Fruit fly (Drosophila melanogaster) whole organism, embryonic: ENCODE measurements around the gene Mlc2.

Experiments
- Antp ChIP-seq: fragments of 200-800 bp; sonication (Bioruptor generic); optimal IDR thresholded peaks from 3 replicates; lab custom pipeline; 2016; ENCODE audit warnings: missing biosample characterization, missing genetic modification characterization
- Asciz ChIP-seq: fragments of 200-800 bp; sonication (Bioruptor generic); optimal IDR thresholded peaks from 2 replicates; lab custom pipeline; 2017; ENCODE audit warnings: missing biosample characterization, mild to moderate bottlenecking, missing genetic modification characterization, missing genetic modification reagents
- Atf-2 ChIP-seq: fragments of 200-800 bp; sonication (Bioruptor generic); optimal IDR thresholded peaks from 2 replicates; lab custom pipeline; 2016; ENCODE audit warnings: missing biosample characterization, missing genetic modification characterization
- B-H1 ChIP-seq: fragments of 200-800 bp; sonication (Bioruptor generic); IDR thresholded peaks from 3 replicates; pipeline ENCODE4 v1.3.6; 2022; ENCODE audit warnings: missing biosample characterization, missing genetic modification characterization
- BtbVII ChIP-seq: fragments of 200-800 bp; sonication (Bioruptor generic); optimal IDR thresholded peaks from 3 replicates; lab custom pipeline; 2017; ENCODE audit warnings: missing biosample characterization, mild to moderate bottlenecking, missing genetic modification characterization
- Bteb2 ChIP-seq: fragments of 200-800 bp; sonication (Bioruptor generic); optimal IDR thresholded peaks from 2 replicates; lab custom pipeline; 2016; ENCODE audit warnings: missing biosample characterization, missing genetic modification characterization
- CG10366 ChIP-seq: fragments of 200-800 bp; sonication (Bioruptor generic); IDR thresholded peaks from 2 replicates; pipeline ENCODE4 v1.3.6; 2022; ENCODE audit warnings: missing biosample characterization, missing genetic modification characterization
- CG10654 ChIP-seq: fragments of 200-800 bp; sonication (Bioruptor generic); optimal IDR thresholded peaks from 2 replicates; lab custom pipeline; 2016; ENCODE audit warnings: missing biosample characterization, missing genetic modification characterization
- CG12942 ChIP-seq: fragments of 200-800 bp; sonication (Bioruptor generic); optimal IDR thresholded peaks from 3 replicates; lab custom pipeline; 2016; ENCODE audit warnings: missing biosample characterization, missing genetic modification characterization
- CG13424 ChIP-seq: fragments of 200-800 bp; sonication (Bioruptor generic); optimal IDR thresholded peaks from 2 replicates; lab custom pipeline; 2019; ENCODE audit warnings: missing biosample characterization, mild to moderate bottlenecking, missing genetic modification characterization, moderate library complexity
- CG18262 ChIP-seq: fragments of 200-800 bp; optimal IDR thresholded peaks from 3 replicates; lab custom pipeline; 2019; ENCODE audit warnings: missing biosample characterization, mild to moderate bottlenecking, missing genetic modification characterization, moderate library complexity
- CG33213 ChIP-seq: fragments of 200-800 bp; sonication (Bioruptor generic); optimal IDR thresholded peaks from 3 replicates; lab custom pipeline; 2016; ENCODE audit warnings: missing biosample characterization, missing genetic modification characterization
- CG4404 ChIP-seq: fragments of 200-800 bp; sonication (Bioruptor generic); IDR thresholded peaks from 2 replicates; pipeline ENCODE4 v1.3.6; 2022; ENCODE audit warnings: missing biosample characterization, missing genetic modification characterization
- CG5245 ChIP-seq: fragments of 200-800 bp; sonication (Bioruptor generic); optimal IDR thresholded peaks from 3 replicates; lab custom pipeline; 2016; ENCODE audit warnings: missing biosample characterization, missing genetic modification characterization
- CG6175 ChIP-seq: fragments of 200-800 bp; sonication (Bioruptor generic); IDR thresholded peaks from 3 replicates; pipeline ENCODE4 v1.3.6; 2022; ENCODE audit warnings: missing biosample characterization, missing genetic modification characterization
- CG7357 ChIP-seq: fragments of 200-800 bp; sonication (Bioruptor generic); IDR thresholded peaks from 3 replicates; pipeline ENCODE4 v1.3.6; 2022; ENCODE audit warnings: missing biosample characterization, missing genetic modification characterization
- CG8944 ChIP-seq: fragments of 200-800 bp; sonication (Bioruptor generic); optimal IDR thresholded peaks from 3 replicates; lab custom pipeline; 2016; ENCODE audit warnings: missing biosample characterization, missing genetic modification characterization
- CG9437 ChIP-seq: fragments of 200-800 bp; sonication (Bioruptor generic); optimal IDR thresholded peaks from 2 replicates; lab custom pipeline; 2018; ENCODE audit warnings: missing biosample characterization, mild to moderate bottlenecking, missing genetic modification characterization
- Deaf1 ChIP-seq: fragments of 200-800 bp; optimal IDR thresholded peaks from 3 replicates; lab custom pipeline; 2019; ENCODE audit warnings: missing biosample characterization, mild to moderate bottlenecking, missing genetic modification characterization, moderate library complexity
- Dll ChIP-seq: fragments of 200-800 bp; sonication (Bioruptor generic); IDR thresholded peaks from 4 replicates; pipeline ENCODE4 v1.3.6; 2022; ENCODE audit warnings: missing biosample characterization, missing genetic modification characterization; ENCODE audit not compliant: partially characterized antibody
- Doc3 ChIP-seq: fragments of 200-800 bp; sonication (Bioruptor generic); IDR thresholded peaks from 3 replicates; pipeline ENCODE4 v1.3.6; 2022; ENCODE audit warnings: missing biosample characterization, missing genetic modification characterization; ENCODE audit not compliant: partially characterized antibody
- Dp ChIP-seq: fragments of 200-800 bp; sonication (Bioruptor generic); optimal IDR thresholded peaks from 2 replicates; lab custom pipeline; 2018; ENCODE audit warnings: missing biosample characterization, mild to moderate bottlenecking, missing genetic modification characterization, moderate library complexity
- Drgx ChIP-seq: fragments of 200-800 bp; sonication (Bioruptor generic); IDR thresholded peaks from 2 replicates; pipeline ENCODE4 v1.3.6; 2022; ENCODE audit warnings: missing biosample characterization, missing genetic modification characterization
- E2f2 ChIP-seq: fragments of 200-800 bp; sonication (Bioruptor generic); IDR thresholded peaks from 2 replicates; pipeline ENCODE4 v1.3.6; 2022; ENCODE audit warnings: missing biosample characterization, missing genetic modification characterization
- Fer1 ChIP-seq: fragments of 200-800 bp; sonication (Bioruptor generic); optimal IDR thresholded peaks from 2 replicates; lab custom pipeline; 2017; ENCODE audit warnings: missing biosample characterization, mild to moderate bottlenecking, missing genetic modification characterization
- Lhr ChIP-seq: fragments of 200-800 bp; sonication (Bioruptor generic); optimal IDR thresholded peaks from 3 replicates; lab custom pipeline; 2017; ENCODE audit warnings: mild to moderate bottlenecking, missing biosample characterization, missing genetic modification reagents, missing genetic modification characterization
- Lpt ChIP-seq: fragments of >200 bp; optimal IDR thresholded peaks from 2 replicates; lab custom pipeline; 2018; ENCODE audit warnings: missing biosample characterization, missing genetic modification characterization
- Max ChIP-seq: fragments of 200-800 bp; sonication (Bioruptor generic); optimal IDR thresholded peaks from 2 replicates; lab custom pipeline; 2016; ENCODE audit warnings: missing biosample characterization, mild to moderate bottlenecking, missing genetic modification characterization
- Oli ChIP-seq: fragments of 200-800 bp; sonication (Bioruptor generic); optimal IDR thresholded peaks from 2 replicates; lab custom pipeline; 2018; ENCODE audit warnings: missing biosample characterization, mild to moderate bottlenecking, missing genetic modification characterization, moderate library complexity
- Opbp ChIP-seq: fragments of 200-800 bp; sonication (Bioruptor generic); IDR thresholded peaks from 3 replicates; pipeline ENCODE4 v1.3.6; 2022; ENCODE audit warnings: missing biosample characterization, missing genetic modification characterization; ENCODE audit not compliant: partially characterized antibody
- Poxn ChIP-seq: fragments of 200-800 bp; sonication (Bioruptor generic); IDR thresholded peaks from 2 replicates; pipeline ENCODE4 v1.3.6; 2022; ENCODE audit warnings: missing biosample characterization, missing genetic modification characterization
- TFAM ChIP-seq: fragments of 200-800 bp; sonication (Bioruptor generic); optimal IDR thresholded peaks from 2 replicates; lab custom pipeline; 2017; ENCODE audit warnings: missing biosample characterization, missing genetic modification characterization, inconsistent platforms
- cad ChIP-seq: fragments of >200 bp; optimal IDR thresholded peaks from 2 replicates; lab custom pipeline; 2017; ENCODE audit warnings: missing biosample characterization, missing genetic modification characterization
- chn ChIP-seq: fragments of 200-800 bp; sonication (Bioruptor generic); optimal IDR thresholded peaks from 2 replicates; lab custom pipeline; 2016; ENCODE audit warnings: missing biosample characterization, missing genetic modification characterization
- gem ChIP-seq: fragments of 200-800 bp; sonication (Bioruptor generic); optimal IDR thresholded peaks from 2 replicates; lab custom pipeline; 2019; ENCODE audit warnings: missing biosample characterization, mild to moderate bottlenecking, missing genetic modification characterization, moderate library complexity
- grn ChIP-seq: fragments of 200-800 bp; sonication (Bioruptor generic); optimal IDR thresholded peaks from 3 replicates; lab custom pipeline; 2017; ENCODE audit warnings: missing biosample characterization, missing genetic modification characterization
- hbn ChIP-seq: fragments of 200-800 bp; sonication (Bioruptor generic); IDR thresholded peaks from 2 replicates; pipeline ENCODE4 v1.3.6; 2022; ENCODE audit warnings: missing biosample characterization, missing genetic modification characterization; ENCODE audit not compliant: partially characterized antibody
- jumu ChIP-seq: fragments of 200-800 bp; sonication (Bioruptor generic); optimal IDR thresholded peaks from 3 replicates; lab custom pipeline; 2016; ENCODE audit warnings: missing biosample characterization, missing genetic modification characterization
- lmd ChIP-seq: fragments of 200-800 bp; sonication (Bioruptor generic); IDR thresholded peaks from 2 replicates; pipeline ENCODE4 v1.3.6; 2022; ENCODE audit warnings: missing biosample characterization, missing genetic modification characterization
- lola ChIP-seq, 3 experiments: fragments of >200 bp in 2 of 3; fragments of 200-800 bp in 1 of 3; sonication (Bioruptor generic) in 1 of 3; optimal IDR thresholded peaks; 2 replicates each; lab custom pipeline; 2017 to 2019; ENCODE audit warnings: missing biosample characterization in 3 of 3, missing genetic modification characterization in 3 of 3, mild to moderate bottlenecking in 1 of 3, moderate library complexity in 1 of 3
- nmo ChIP-seq: fragments of 200-800 bp; sonication (Bioruptor generic); optimal IDR thresholded peaks from 2 replicates; lab custom pipeline; 2018; ENCODE audit warnings: missing biosample characterization, mild to moderate bottlenecking, missing genetic modification characterization, moderate library complexity
- odd ChIP-seq: fragments of 200-800 bp; sonication (Bioruptor generic); optimal IDR thresholded peaks from 2 replicates; lab custom pipeline; 2017; ENCODE audit warnings: missing biosample characterization, mild to moderate bottlenecking, missing genetic modification characterization
- pho ChIP-seq: fragments of 200-800 bp; sonication (Bioruptor generic); optimal IDR thresholded peaks from 2 replicates; lab custom pipeline; 2016; ENCODE audit warnings: missing biosample characterization, missing genetic modification characterization
- rib ChIP-seq: fragments of 200-800 bp; sonication (Bioruptor generic); IDR thresholded peaks from 2 replicates; pipeline ENCODE4 v1.3.6; 2022; ENCODE audit warnings: missing biosample characterization, missing genetic modification characterization
- sc ChIP-seq, 3 experiments: fragments of >200 bp in 2 of 3; fragments of 200-800 bp in 1 of 3; sonication (Bioruptor generic) in 1 of 3; optimal IDR thresholded peaks; 2 replicates in 2 of 3; 3 replicates in 1 of 3; lab custom pipeline; 2017; ENCODE audit warnings: mild to moderate bottlenecking in 1 of 3, missing biosample characterization in 1 of 3, missing genetic modification characterization in 1 of 3, missing genetic modification reagents in 1 of 3
- sim ChIP-seq: fragments of 200-800 bp; sonication (Bioruptor generic); IDR thresholded peaks from 2 replicates; pipeline ENCODE4 v1.3.6; 2022; ENCODE audit warnings: missing biosample characterization, missing genetic modification characterization
- sima ChIP-seq: fragments of 200-800 bp; sonication (Bioruptor generic); optimal IDR thresholded peaks from 2 replicates; lab custom pipeline; 2016; ENCODE audit warnings: missing biosample characterization, missing genetic modification characterization
- tna ChIP-seq: fragments of 200-800 bp; sonication (Bioruptor generic); IDR thresholded peaks from 2 replicates; pipeline ENCODE4 v1.3.6; 2022; ENCODE audit warnings: missing biosample characterization, missing genetic modification characterization; ENCODE audit not compliant: partially characterized antibody
- toy ChIP-seq: fragments of 200-800 bp; sonication (Bioruptor generic); IDR thresholded peaks from 2 replicates; pipeline ENCODE4 v1.3.6; 2022; ENCODE audit warnings: missing biosample characterization, missing genetic modification characterization
- tx ChIP-seq: fragments of 200-800 bp; sonication (Bioruptor generic); optimal IDR thresholded peaks from 2 replicates; lab custom pipeline; 2016; ENCODE audit warnings: missing biosample characterization, missing genetic modification characterization
- wdn ChIP-seq: fragments of 200-800 bp; sonication (Bioruptor generic); IDR thresholded peaks from 2 replicates; pipeline ENCODE4 v1.3.6; 2022; ENCODE audit warnings: missing biosample characterization, missing genetic modification characterization

Mlc2 gene

DNA sequence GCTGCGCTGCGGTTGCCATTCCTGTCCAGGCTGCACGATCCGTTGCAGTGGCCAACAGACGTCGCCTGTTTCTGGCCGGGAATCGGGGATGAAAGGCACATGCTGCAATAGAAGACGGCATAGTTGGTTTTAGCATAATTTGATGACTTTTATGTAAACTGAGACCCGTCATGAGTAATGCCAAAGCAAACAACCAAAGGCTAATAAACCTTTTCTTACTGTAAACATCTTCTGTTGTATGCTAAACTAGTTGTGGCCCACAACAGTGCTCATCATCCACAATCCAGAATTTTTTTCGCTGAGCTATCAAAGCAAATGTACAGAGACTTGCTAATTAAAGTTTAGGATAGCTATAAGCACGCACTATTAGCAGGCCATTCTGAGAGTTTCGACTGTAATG is 24.4 kb upstream of the Mlc2 start (continued):
- TF ChIP-seq Dll (no peak), CG12942 (no peak), Bteb2 (GFP tag; lab: Kevin White, UChicago) (no peak), sim (GFP tag; lab: Robert Waterston, UW) (no peak), rib (GFP tag; lab: Robert Waterston, UW) (peak; percentile 36; the same call in 1 of the 2 replicates), Max (GFP tag; lab: Kevin White, UChicago) (no peak), Poxn (GFP tag; lab: Robert Waterston, UW) (no peak), Doc3 (GFP tag; lab: Robert Waterston, UW) (no peak), lmd (GFP tag; lab: Robert Waterston, UW) (no peak), CG8944 (GFP tag; lab: Kevin White, UChicago) (no peak), TFAM (GFP tag; lab: Kevin White, UChicago) (no peak), CG4404 (GFP tag; lab: Robert Waterston, UW) (no peak), CG6175 (GFP tag; lab: Robert Waterston, UW) (no peak), Fer1 (peak; percentile 51), Deaf1 (tag; lab: Kevin White, UChicago) (no peak), E2f2 (GFP tag; lab: Robert Waterston, UW) (0 out of 2 replicates have a peak, but pooled peaks have one; percentile 14), tna (no peak), sima (GFP tag; lab: Kevin White, UChicago) (no peak), jumu (GFP tag; lab: Kevin White, UChicago) (no peak), Drgx (no peak), toy (no peak), Lhr (GFP tag; lab: Kevin White, UChicago) (no peak), Asciz (GFP tag; lab: Kevin White, UChicago) (peak; percentile 18), Lpt (no peak), Atf-2 (GFP tag; lab: Kevin White, UChicago) (no peak), tx (GFP tag; lab: Kevin White, UChicago) (no peak), CG7357 (no peak), CG5245 (no peak), Oli (tag; lab: Kevin White, UChicago) (no peak), Antp (GFP tag; lab: Kevin White, UChicago) (no peak), CG33213 (GFP tag; lab: Kevin White, UChicago) (no peak), CG13424 (tag; lab: Kevin White, UChicago) (no peak), BtbVII (GFP tag; lab: Kevin White, UChicago) (peak; percentile 20), odd (peak; percentile 16), wdn (GFP tag; lab: Robert Waterston, UW) (0 out of 2 replicates have a peak, but pooled peaks have one; percentile 17), sc (optimal IDR thresholded peaks at IDR 0.05; lab: Kevin White, UChicago) (no peak), sc (GFP tag; optimal IDR thresholded peaks at IDR 0.05; lab: Kevin White, UChicago) (no peak), Opbp (GFP tag; lab: Robert Waterston, UW) (no peak), Dp (GFP tag; lab: Kevin White, UChicago) (no peak), pho (no peak), grn (GFP tag; lab: Kevin White, UChicago) (no peak), CG10366 (GFP tag; lab: Robert Waterston, UW) (0 out of 2 replicates have a peak, but pooled peaks have one; percentile 14), CG9437 (GFP tag; lab: Kevin White, UChicago) (no peak), B-H1 (GFP tag; lab: Robert Waterston, UW) (no peak), chn (no peak), gem (tag; lab: Kevin White, UChicago) (peak; percentile 10), hbn (GFP tag; lab: Robert Waterston, UW) (no peak), nmo (GFP tag; lab: Kevin White, UChicago) (no peak), CG18262 (tag; lab: Kevin White, UChicago) (no peak), cad (GFP tag; lab: Kevin White, UChicago) (no peak), CG10654 (GFP tag; lab: Kevin White, UChicago) (no peak), lola (GFP tag; optimal IDR thresholded peaks at IDR 0.05; lab: Kevin White, UChicago) (no peak)
